Worm (Caenorhabditis elegans) whole organism, L3 larva: ENCODE results near the gene T01H3.5.

ENCODE experiments used
- R02D3.7 ChIP-seq: fragments of 150-350 bp; optimal IDR thresholded peaks from 2 replicates; lab custom pipeline; 2014; ENCODE audit warnings: missing biosample characterization, missing genetic modification characterization
- egl-27 ChIP-seq: sonication (generic microtip); optimal IDR thresholded peaks from 4 replicates; lab custom pipeline; 2017; ENCODE audit warnings: missing biosample characterization, missing genetic modification reagents, missing genetic modification characterization
- fos-1 ChIP-seq: fragments of 150-350 bp; optimal IDR thresholded peaks from 2 replicates; lab custom pipeline; 2014; ENCODE audit warnings: missing biosample characterization, missing genetic modification characterization
- lin-39 ChIP-seq: fragments of 150-350 bp; optimal IDR thresholded peaks from 2 replicates; lab custom pipeline; 2018; ENCODE audit warnings: missing biosample characterization, missing genetic modification reagents, missing genetic modification characterization
- mdl-1 ChIP-seq: fragments of 150-350 bp; optimal IDR thresholded peaks from 2 replicates; lab custom pipeline; 2014; ENCODE audit warnings: missing biosample characterization, missing genetic modification characterization
- nfya-1 ChIP-seq: sonication (generic microtip); optimal IDR thresholded peaks from 2 replicates; lab custom pipeline; 2017; ENCODE audit warnings: missing genetic modification characterization, mild to moderate bottlenecking, missing compliant biosample characterization, antibody characterized with exemption, moderate library complexity; ENCODE audit not compliant: insufficient read depth
- nhr-11 ChIP-seq: fragments of 150-350 bp; optimal IDR thresholded peaks from 2 replicates; lab custom pipeline; 2014; ENCODE audit warnings: missing biosample characterization, missing genetic modification characterization
- nhr-23 ChIP-seq: fragments of 150-350 bp; optimal IDR thresholded peaks from 2 replicates; lab custom pipeline; 2014; ENCODE audit warnings: missing biosample characterization, missing genetic modification reagents, missing genetic modification characterization
- nhr-28 ChIP-seq: fragments of 150-350 bp; optimal IDR thresholded peaks from 2 replicates; lab custom pipeline; 2014; ENCODE audit warnings: missing biosample characterization, missing genetic modification characterization
- nhr-77 ChIP-seq: fragments of 150-350 bp; optimal IDR thresholded peaks from 2 replicates; lab custom pipeline; 2014; ENCODE audit warnings: missing biosample characterization, missing genetic modification characterization
- pha-4 ChIP-seq: fragments of 150-350 bp; optimal IDR thresholded peaks from 2 replicates; lab custom pipeline; 2014; ENCODE audit warnings: missing biosample characterization, missing genetic modification reagents, missing genetic modification characterization
- pqm-1 ChIP-seq: fragments of 150-350 bp; optimal IDR thresholded peaks from 2 replicates; lab custom pipeline; 2017; ENCODE audit warnings: missing biosample characterization, missing genetic modification characterization, inconsistent platforms
- unc-62 ChIP-seq: fragments of 150-350 bp; sonication (generic microtip); optimal IDR thresholded peaks from 4 replicates; lab custom pipeline; 2014; ENCODE audit warnings: missing biosample characterization, missing genetic modification reagents, missing genetic modification characterization

- no peak for TF ChIP-seq pqm-1 (tag; lab: Kevin White, UChicago)
- TF ChIP-seq unc-62 (GFP tag; lab: Kevin White, UChicago), result no peak
- TF ChIP-seq pha-4 (tag; lab: Kevin White, UChicago), result no peak
- TF ChIP-seq nhr-28 (tag; lab: Kevin White, UChicago), result no peak
- no peak for TF ChIP-seq nhr-77 (tag; lab: Kevin White, UChicago)
- no peak for TF ChIP-seq R02D3.7 (tag; lab: Kevin White, UChicago)
- TF ChIP-seq fos-1 (tag; lab: Kevin White, UChicago), result no peak
- no peak for TF ChIP-seq nhr-11 (tag; lab: Kevin White, UChicago)
- TF ChIP-seq mdl-1, result no peak
- no peak for TF ChIP-seq nhr-23 (tag; lab: Kevin White, UChicago)
- TF ChIP-seq egl-27 (tag; lab: Kevin White, UChicago), result no peak
- no peak for TF ChIP-seq lin-39 (tag; lab: Kevin White, UChicago)
- no peak for TF ChIP-seq nfya-1 (tag; lab: Kevin White, UChicago)
Observed at ce11 chrII:7900762-7901161, 21.3 kb downstream of the T01H3.5 start.
